Worm (Caenorhabditis elegans) whole organism, L2 larva: Measurements from ENCODE around the gene Y48E1B.3.

Experiments
- F13H6.1 ChIP-seq: sonication (generic microtip); optimal IDR thresholded peaks from 2 replicates; lab custom pipeline; 2016; ENCODE audit warnings: missing genetic modification characterization, missing compliant biosample characterization
- alr-1 ChIP-seq: fragments of 150-350 bp; optimal IDR thresholded peaks from 2 replicates; lab custom pipeline; 2014; ENCODE audit warnings: missing biosample characterization, missing genetic modification characterization
- egl-27 ChIP-seq: sonication (generic microtip); optimal IDR thresholded peaks from 3 replicates; lab custom pipeline; 2017; ENCODE audit warnings: missing biosample characterization, missing genetic modification reagents, missing genetic modification characterization
- fos-1 ChIP-seq: fragments of 150-350 bp; optimal IDR thresholded peaks from 2 replicates; lab custom pipeline; 2014; ENCODE audit warnings: missing biosample characterization, missing genetic modification characterization
- mdl-1 ChIP-seq, 2 experiments: fragments of 150-350 bp in 1 of 2; sonication (generic microtip) in 1 of 2; optimal IDR thresholded peaks; 2 replicates each; lab custom pipeline; 2017; ENCODE audit warnings: missing biosample characterization in 2 of 2, missing genetic modification characterization in 2 of 2
- nhr-237 ChIP-seq: fragments of 150-350 bp; optimal IDR thresholded peaks from 2 replicates; lab custom pipeline; 2014; ENCODE audit warnings: missing biosample characterization, missing genetic modification characterization
- nhr-25 ChIP-seq: fragments of 150-350 bp; sonication (generic microtip); optimal IDR thresholded peaks from 3 replicates; lab custom pipeline; 2014; ENCODE audit warnings: missing biosample characterization, missing genetic modification characterization
- snpc-4 ChIP-seq: fragments of 150-350 bp; optimal IDR thresholded peaks from 2 replicates; lab custom pipeline; 2014; ENCODE audit warnings: missing biosample characterization, missing genetic modification characterization
- ztf-11 ChIP-seq: sonication (generic microtip); optimal IDR thresholded peaks from 2 replicates; lab custom pipeline; 2017; ENCODE audit warnings: missing biosample characterization, missing genetic modification characterization

DNA sequence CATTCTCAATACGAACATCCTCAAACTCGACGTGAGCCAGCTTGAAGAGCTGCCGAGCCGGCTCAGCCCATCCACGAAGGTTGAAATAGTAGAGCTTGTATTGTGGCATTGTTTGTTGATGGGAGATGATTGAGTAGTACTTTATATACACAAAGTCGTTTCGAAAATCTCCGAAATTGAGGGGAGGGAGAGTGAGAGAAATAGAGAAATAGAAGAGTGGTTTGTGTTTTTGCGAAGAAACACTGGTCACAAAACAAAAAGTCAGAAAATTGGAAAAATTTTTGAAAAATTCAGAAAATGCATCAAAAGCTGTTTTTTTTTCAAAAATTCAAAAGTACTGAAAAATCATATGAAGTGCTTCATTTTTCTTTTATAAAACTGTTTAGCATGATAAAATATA, 43.4 kb upstream of the Y48E1B.3 start, which contains the start of gene gst-24:
- no peak for TF ChIP-seq fos-1 (tag; lab: Kevin White, UChicago)
- no peak for TF ChIP-seq ztf-11 (tag; lab: Kevin White, UChicago)
- TF ChIP-seq egl-27 (tag; lab: Kevin White, UChicago): no peak
- no peak for TF ChIP-seq mdl-1 (tag; optimal IDR thresholded peaks at IDR 0.05; lab: Kevin White, UChicago)
- no peak for TF ChIP-seq F13H6.1 (tag; lab: Kevin White, UChicago)
- no peak for TF ChIP-seq nhr-237 (tag; lab: Kevin White, UChicago)
- no peak for TF ChIP-seq snpc-4
- no peak for TF ChIP-seq alr-1 (tag; lab: Kevin White, UChicago)
- no peak for TF ChIP-seq nhr-25 (tag; lab: Kevin White, UChicago)
